Fruit fly (Drosophila melanogaster) whole organism, pupa: Measurements from ENCODE around the gene CG13937.

Experiments
- CG10348 ChIP-seq: fragments of 200-800 bp; sonication (Bioruptor generic); IDR thresholded peaks from 2 replicates; pipeline ENCODE4 v1.3.6; 2022; ENCODE audit warnings: missing biosample characterization, missing genetic modification characterization
- CG12605 ChIP-seq: fragments of 200-800 bp; sonication (Bioruptor generic); IDR thresholded peaks from 2 replicates; pipeline ENCODE4 v1.3.6; 2022; ENCODE audit warnings: missing biosample characterization, missing genetic modification characterization
- CG13204 ChIP-seq: fragments of 200-800 bp; sonication (Bioruptor generic); optimal IDR thresholded peaks from 2 replicates; lab custom pipeline; 2018; ENCODE audit warnings: missing biosample characterization, mild to moderate bottlenecking, missing genetic modification characterization, moderate library complexity
- CG14655 ChIP-seq: fragments of 200-800 bp; sonication (Bioruptor generic); optimal IDR thresholded peaks from 3 replicates; lab custom pipeline; 2017; ENCODE audit warnings: mild to moderate bottlenecking, missing biosample characterization, missing genetic modification reagents, missing genetic modification characterization
- CG15710 ChIP-seq: fragments of 200-800 bp; sonication (Bioruptor generic); optimal IDR thresholded peaks from 2 replicates; lab custom pipeline; 2018; ENCODE audit warnings: missing biosample characterization, mild to moderate bottlenecking, missing genetic modification characterization, moderate library complexity
- CG17806 ChIP-seq: fragments of 200-800 bp; sonication (Bioruptor generic); optimal IDR thresholded peaks from 2 replicates; lab custom pipeline; 2018; ENCODE audit warnings: missing biosample characterization, mild to moderate bottlenecking, missing genetic modification characterization, moderate library complexity
- CG32121 ChIP-seq: fragments of 200-800 bp; sonication (Bioruptor generic); IDR thresholded peaks from 2 replicates; pipeline ENCODE4 v1.3.6; 2022; ENCODE audit warnings: missing biosample characterization, missing genetic modification characterization
- CG34367 ChIP-seq: fragments of 200-800 bp; sonication (Bioruptor generic); optimal IDR thresholded peaks from 2 replicates; lab custom pipeline; 2018; ENCODE audit warnings: missing biosample characterization, mild to moderate bottlenecking, missing genetic modification characterization
- CG4496 ChIP-seq: fragments of 200-800 bp; sonication (Bioruptor generic); IDR thresholded peaks from 3 replicates; pipeline ENCODE4 v1.3.6; 2022; ENCODE audit warnings: missing biosample characterization, missing genetic modification characterization
- CG8159 ChIP-seq: fragments of 200-800 bp; sonication (Bioruptor generic); optimal IDR thresholded peaks from 3 replicates; lab custom pipeline; 2018; ENCODE audit warnings: missing biosample characterization, mild to moderate bottlenecking, missing genetic modification characterization, moderate library complexity
- CG8301 ChIP-seq: fragments of 200-800 bp; sonication (Bioruptor generic); optimal IDR thresholded peaks from 2 replicates; lab custom pipeline; 2018; ENCODE audit warnings: missing biosample characterization, mild to moderate bottlenecking, missing genetic modification characterization
- CG9948 ChIP-seq: fragments of 200-800 bp; sonication (Bioruptor generic); optimal IDR thresholded peaks from 2 replicates; lab custom pipeline; 2018; ENCODE audit warnings: missing biosample characterization, mild to moderate bottlenecking, missing genetic modification characterization, moderate library complexity
- D1 ChIP-seq: fragments of 200-800 bp; sonication (Bioruptor generic); optimal IDR thresholded peaks from 2 replicates; lab custom pipeline; 2018; ENCODE audit warnings: missing biosample characterization, mild to moderate bottlenecking, missing genetic modification characterization, moderate library complexity
- EcR ChIP-seq: fragments of 200-800 bp; sonication (Bioruptor generic); optimal IDR thresholded peaks from 3 replicates; lab custom pipeline; 2019; ENCODE audit warnings: missing biosample characterization, missing genetic modification characterization, mild to moderate bottlenecking, moderate library complexity, missing genetic modification reagents
- Ets98B ChIP-seq: fragments of 200-800 bp; sonication (Bioruptor generic); IDR thresholded peaks from 2 replicates; pipeline ENCODE4 v1.3.6; 2022; ENCODE audit warnings: missing biosample characterization, missing genetic modification characterization
- Pif1A ChIP-seq: fragments of 200-800 bp; sonication (Bioruptor generic); optimal IDR thresholded peaks from 3 replicates; lab custom pipeline; 2016; ENCODE audit warnings: missing biosample characterization, missing genetic modification characterization
- Pif1B ChIP-seq: fragments of 200-800 bp; sonication (Bioruptor generic); optimal IDR thresholded peaks from 3 replicates; lab custom pipeline; 2016; ENCODE audit warnings: missing biosample characterization, missing genetic modification characterization
- Snoo ChIP-seq: fragments of 200-800 bp; sonication (Bioruptor generic); optimal IDR thresholded peaks from 3 replicates; lab custom pipeline; 2017; ENCODE audit warnings: missing biosample characterization, mild to moderate bottlenecking, missing genetic modification characterization, inconsistent platforms
- fd96Ca ChIP-seq: fragments of 200-800 bp; sonication (Bioruptor generic); IDR thresholded peaks from 3 replicates; pipeline ENCODE4 v1.3.6; 2022; ENCODE audit warnings: missing biosample characterization, missing genetic modification characterization
- gl ChIP-seq: fragments of 200-800 bp; sonication (Bioruptor generic); optimal IDR thresholded peaks from 2 replicates; lab custom pipeline; 2018; ENCODE audit warnings: missing biosample characterization, mild to moderate bottlenecking, missing genetic modification characterization
- rn ChIP-seq: fragments of 200-800 bp; sonication (Bioruptor generic); IDR thresholded peaks from 2 replicates; pipeline ENCODE4 v1.3.6; 2022; ENCODE audit warnings: missing biosample characterization, missing genetic modification characterization

Gene CG13937

dm6 chr3L:1868841-1869240 is 14.0 kb downstream of the CG13937 start:
- TF ChIP-seq Pif1B (GFP tag; lab: Kevin White, UChicago) (no peak), EcR (GFP tag; lab: Kevin White, UChicago) (no peak), CG17806 (tag; lab: Kevin White, UChicago) (peak; percentile 26), CG9948 (tag; lab: Kevin White, UChicago) (peak; percentile 30), CG15710 (peak; percentile 25), CG8301 (tag; lab: Kevin White, UChicago) (peak; percentile 39), CG14655 (no peak), CG32121 (GFP tag; lab: Robert Waterston, UW) (peak; percentile 29; the same call in 1 of the 2 replicates), D1 (no peak), Pif1A (GFP tag; lab: Kevin White, UChicago) (no peak), Snoo (tag; lab: Kevin White, UChicago) (no peak), CG10348 (GFP tag; lab: Robert Waterston, UW) (no peak), CG4496 (peak; percentile 67; the same call in 2 of the 3 replicates), Ets98B (GFP tag; lab: Robert Waterston, UW) (peak; percentile 66), fd96Ca (peak; percentile 33; the same call in 1 of the 3 replicates), CG34367 (tag; lab: Kevin White, UChicago) (no peak)

- TF ChIP-seq gl (tag; lab: Kevin White, UChicago) (peak; percentile 55), rn (GFP tag; lab: Robert Waterston, UW) (no peak), D1 (no peak), CG8159 (no peak), CG10348 (GFP tag; lab: Robert Waterston, UW) (no peak), CG12605 (0 out of 2 replicates have a peak, but pooled peaks have one; percentile 7), CG13204 (GFP tag; lab: Kevin White, UChicago) (no peak), CG34367 (tag; lab: Kevin White, UChicago) (no peak), CG14655 (no peak), Ets98B (GFP tag; lab: Robert Waterston, UW) (no peak; the same call in 1 of the 2 replicates), CG15710 (no peak), CG8301 (tag; lab: Kevin White, UChicago) (peak; percentile 2), CG4496 (peak; percentile 37; the same call in 1 of the 3 replicates), CG32121 (GFP tag; lab: Robert Waterston, UW) (0 out of 2 replicates have a peak, but pooled peaks have one; percentile 9)
These were observed 16.6 kb downstream of the CG13937 start for dm6 chr3L:1866021-1866811.

dm6 chr3L:1865121-1865727 is 17.6 kb downstream of the CG13937 start, which contains the start of the genes HBS1 and CG12025:
TSS of gene HBS1 (minus strand) at chr3L:1865240.
TSS of gene CG12025 (plus strand) at chr3L:1865430.
- TF ChIP-seq rn (GFP tag; lab: Robert Waterston, UW) (no peak), CG9948 (tag; lab: Kevin White, UChicago) (peak; percentile 35), CG34367 (tag; lab: Kevin White, UChicago) (peak; percentile 14), Ets98B (GFP tag; lab: Robert Waterston, UW) (peak; percentile 31; the same call in 1 of the 2 replicates), Pif1A (GFP tag; lab: Kevin White, UChicago) (no peak), CG12605 (no peak), CG32121 (GFP tag; lab: Robert Waterston, UW) (no peak), CG14655 (no peak), EcR (GFP tag; lab: Kevin White, UChicago) (no peak), fd96Ca (peak; percentile 68; the same call in 2 of the 3 replicates), CG8301 (tag; lab: Kevin White, UChicago) (peak; percentile 42), CG15710 (peak; percentile 54), CG4496 (peak; percentile 57; the same call in 1 of the 3 replicates), D1 (no peak), CG17806 (tag; lab: Kevin White, UChicago) (peak; percentile 44), CG13204 (GFP tag; lab: Kevin White, UChicago) (no peak), CG8159 (peak; percentile 56), Pif1B (GFP tag; lab: Kevin White, UChicago) (no peak), CG10348 (GFP tag; lab: Robert Waterston, UW) (no peak), Snoo (tag; lab: Kevin White, UChicago) (peak; percentile 2), gl (tag; lab: Kevin White, UChicago) (no peak)

- TF ChIP-seq CG10348 (GFP tag; lab: Robert Waterston, UW) (no peak), gl (tag; lab: Kevin White, UChicago) (no peak), CG32121 (GFP tag; lab: Robert Waterston, UW) (peak; percentile 28; the same call in 1 of the 2 replicates), Pif1B (GFP tag; lab: Kevin White, UChicago) (no peak), rn (GFP tag; lab: Robert Waterston, UW) (peak; percentile 5), EcR (GFP tag; lab: Kevin White, UChicago) (no peak), CG8159 (peak; percentile 38), CG17806 (tag; lab: Kevin White, UChicago) (no peak), CG4496 (peak; percentile 44), CG15710 (no peak), CG12605 (no peak; the same call in 1 of the 2 replicates), CG13204 (GFP tag; lab: Kevin White, UChicago) (no peak), CG9948 (tag; lab: Kevin White, UChicago) (peak; percentile 5), Ets98B (GFP tag; lab: Robert Waterston, UW) (no peak; the same call in 1 of the 2 replicates), CG34367 (tag; lab: Kevin White, UChicago) (no peak), CG14655 (peak; percentile 35), fd96Ca (peak; percentile 49; the same call in 2 of the 3 replicates), D1 (peak; percentile 48), Snoo (tag; lab: Kevin White, UChicago) (peak; percentile 51), CG8301 (tag; lab: Kevin White, UChicago) (no peak), Pif1A (GFP tag; lab: Kevin White, UChicago) (peak; percentile 21)
These were observed 20.9 kb downstream of the CG13937 start, which contains the start of gene Rap1 for dm6 chr3L:1861794-1862447. TSS of gene Rap1 (minus strand) at chr3L:1862239.
